Worm (Caenorhabditis elegans) whole organism, midembryonic: ENCODE data around the gene ubc-17.

Experiments
- T22C8.4 ChIP-seq: fragments of 200-800 bp; sonication (Bioruptor generic); IDR thresholded peaks from 2 replicates; pipeline ENCODE4 v1.3.6; 2022; ENCODE audit warnings: missing genetic modification characterization, missing compliant biosample characterization
- flt-1 ChIP-seq: fragments of 200-800 bp; sonication (Bioruptor generic); IDR thresholded peaks from 2 replicates; pipeline ENCODE4 v1.3.6; 2022; ENCODE audit warnings: missing genetic modification characterization, missing compliant biosample characterization
- klf-2 ChIP-seq: fragments of 200-800 bp; sonication (Bioruptor generic); conservative IDR thresholded peaks from 2 replicates; pipeline ENCODE4 v1.3.6; 2022; ENCODE audit warnings: missing genetic modification reagents, missing genetic modification characterization, missing compliant biosample characterization
- ztf-29 ChIP-seq: fragments of 200-800 bp; sonication (Bioruptor generic); IDR thresholded peaks from 2 replicates; pipeline ENCODE4 v1.3.6; 2022; ENCODE audit warnings: missing genetic modification reagents, missing genetic modification characterization, missing compliant biosample characterization

- TF ChIP-seq ztf-29: no peak
- TF ChIP-seq flt-1 (GFP tag; lab: Robert Waterston, UW): no peak
- no peak for TF ChIP-seq klf-2 (GFP tag; lab: Robert Waterston, UW)
- no peak for TF ChIP-seq T22C8.4 (GFP tag; lab: Robert Waterston, UW)
These were observed 48.7 kb downstream of the ubc-17 start for ce11 chrX:7099049-7099448.
